Fruit fly (Drosophila melanogaster): ENCODE measurements around the gene CG17633.

DNA sequence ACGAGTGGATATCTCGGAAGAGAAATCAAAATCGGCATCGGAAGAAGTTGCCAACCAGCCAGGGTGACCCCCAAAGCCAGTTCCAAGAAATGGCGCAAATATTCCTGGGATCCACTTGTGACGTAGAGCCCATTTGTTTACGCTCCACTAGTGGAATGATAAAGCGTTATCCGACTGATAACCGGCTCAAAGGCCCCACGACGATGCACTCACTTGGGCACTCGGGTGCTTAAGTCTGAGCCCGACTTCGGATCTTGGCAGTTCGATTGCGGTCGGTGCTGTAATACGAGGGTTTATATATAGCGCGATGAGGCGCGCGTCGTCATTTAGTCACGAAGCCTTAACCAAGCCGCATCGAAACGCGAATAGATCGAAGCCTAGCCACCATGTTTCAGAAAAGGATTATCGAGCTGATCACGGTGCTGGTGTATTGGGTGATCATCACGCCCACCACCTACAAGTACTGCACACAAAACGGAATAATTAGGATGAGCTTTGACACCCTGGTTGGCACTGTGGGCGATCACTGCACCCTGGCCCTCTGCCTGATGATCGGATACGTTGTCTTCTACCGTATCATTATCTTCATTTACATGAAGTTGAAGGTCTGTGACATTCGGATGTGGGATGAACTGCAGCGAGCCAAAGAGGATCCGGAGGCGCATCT, 39.1 kb upstream of the CG17633 start, which contains the start of gene CG13116:
- no peak for TF ChIP-seq pan (optimal IDR thresholded peaks at IDR 0.05)
- TF ChIP-seq CG8478 (optimal IDR thresholded peaks at IDR 0.05): no peak
- TF ChIP-seq psq (optimal IDR thresholded peaks at IDR 0.05): no peak
- no peak for TF ChIP-seq usp (GFP tag; optimal IDR thresholded peaks at IDR 0.05)
- TF ChIP-seq EcR (GFP tag; optimal IDR thresholded peaks at IDR 0.05): no peak
- no peak for TF ChIP-seq Dll (optimal IDR thresholded peaks at IDR 0.05)
